Fruit fly (Drosophila melanogaster): ENCODE data around the gene CycG.

DNA sequence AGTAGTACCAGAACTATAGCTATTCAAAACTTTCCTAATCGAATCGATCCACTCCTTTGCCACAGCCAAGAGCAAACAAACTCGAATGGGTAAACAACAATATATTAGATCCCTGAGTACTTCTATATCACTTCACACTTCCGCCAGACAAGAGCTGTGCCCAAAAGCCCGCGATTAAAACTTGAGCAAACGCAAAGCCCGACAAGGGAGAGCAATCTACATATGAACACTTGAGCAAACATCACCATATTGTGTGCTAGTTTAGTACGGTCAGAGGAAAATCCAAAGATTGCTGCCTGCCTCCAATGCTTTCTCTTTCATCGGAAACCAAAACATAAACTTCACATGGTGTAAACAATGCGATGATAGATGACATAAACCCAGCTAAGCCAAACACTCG is 8.8 kb downstream of the CycG start:
- TF ChIP-seq ttk (optimal IDR thresholded peaks at IDR 0.05) (no peak), Sin3A (optimal IDR thresholded peaks at IDR 0.05) (no peak)

Measured in Kc167 (cell line).